Worm (Caenorhabditis elegans): ENCODE results near the gene srt-28.

DNA sequence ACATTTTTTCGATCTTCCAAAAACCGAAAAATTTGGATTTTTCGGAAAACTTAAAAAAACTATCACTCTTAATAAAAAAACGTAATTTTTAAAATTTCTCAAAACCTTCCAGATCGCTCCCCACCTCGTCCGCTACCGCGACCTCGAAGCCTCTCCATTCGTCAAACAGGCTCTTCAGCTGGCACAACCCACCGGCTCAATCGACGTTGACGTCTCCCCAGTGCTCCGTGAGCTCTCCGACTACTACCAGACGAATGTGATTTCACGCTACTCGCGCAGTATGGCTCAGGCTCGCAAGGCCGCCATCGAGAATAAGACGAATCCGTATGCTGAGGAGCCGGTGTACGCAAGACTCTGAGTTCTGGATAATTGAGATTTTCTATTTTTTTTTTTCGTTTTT is 7.1 kb downstream of the srt-28 start:
- TF ChIP-seq lsl-1 (GFP tag; optimal IDR thresholded peaks at IDR 0.05), result no peak
- TF ChIP-seq efl-1 (GFP tag; optimal IDR thresholded peaks at IDR 0.05), result no peak
- no peak for TF ChIP-seq K11D2.4 (GFP tag; IDR thresholded peaks at IDR 0.05)
